Fruit fly (Drosophila melanogaster) whole organism, embryonic: ENCODE measurements around the gene CG43931.

Experiments
- Awh ChIP-seq: fragments of 200-800 bp; sonication (Bioruptor generic); IDR thresholded peaks from 2 replicates; pipeline ENCODE4, ENCODE4 v1.3.6; 2022; ENCODE audit warnings: missing biosample characterization, missing genetic modification characterization
- CG12236 ChIP-seq: fragments of 200-800 bp; sonication (Bioruptor generic); optimal IDR thresholded peaks from 2 replicates; lab custom pipeline; 2016; ENCODE audit warnings: missing biosample characterization, missing genetic modification characterization
- CG14710 ChIP-seq: fragments of 200-800 bp; sonication (Bioruptor generic); optimal IDR thresholded peaks from 3 replicates; lab custom pipeline; 2019; ENCODE audit warnings: missing biosample characterization, mild to moderate bottlenecking, missing genetic modification characterization, moderate library complexity
- CG15011 ChIP-seq: fragments of 200-800 bp; sonication (Bioruptor generic); optimal IDR thresholded peaks from 3 replicates; lab custom pipeline; 2018; ENCODE audit warnings: missing biosample characterization, mild to moderate bottlenecking, missing genetic modification characterization
- CG16815 ChIP-seq: fragments of 200-800 bp; sonication (Bioruptor generic); optimal IDR thresholded peaks from 3 replicates; lab custom pipeline; 2017; ENCODE audit warnings: missing biosample characterization, mild to moderate bottlenecking, missing genetic modification characterization
- CG17568 ChIP-seq: fragments of 200-800 bp; sonication (Bioruptor generic); optimal IDR thresholded peaks from 2 replicates; lab custom pipeline; 2018; ENCODE audit warnings: missing biosample characterization, mild to moderate bottlenecking, missing genetic modification characterization, moderate library complexity
- CG17612 ChIP-seq: fragments of 200-800 bp; sonication (Bioruptor generic); IDR thresholded peaks from 2 replicates; pipeline ENCODE4 v1.3.6; 2022; ENCODE audit warnings: missing biosample characterization, missing genetic modification characterization
- CG2199 ChIP-seq: fragments of 200-800 bp; sonication (Bioruptor generic); IDR thresholded peaks from 3 replicates; pipeline ENCODE4 v1.3.6; 2022; ENCODE audit warnings: missing biosample characterization, missing genetic modification characterization
- CG2712 ChIP-seq: fragments of 200-800 bp; optimal IDR thresholded peaks from 3 replicates; lab custom pipeline; 2019; ENCODE audit warnings: missing biosample characterization, mild to moderate bottlenecking, missing genetic modification characterization, moderate library complexity
- CG30431 ChIP-seq: fragments of 200-800 bp; sonication (Bioruptor generic); optimal IDR thresholded peaks from 2 replicates; lab custom pipeline; 2017; ENCODE audit warnings: missing biosample characterization, missing genetic modification characterization
- CG3838 ChIP-seq: fragments of 200-800 bp; sonication (Bioruptor generic); optimal IDR thresholded peaks from 3 replicates; lab custom pipeline; 2016; ENCODE audit warnings: missing biosample characterization, missing genetic modification characterization
- CG5180 ChIP-seq: fragments of 200-800 bp; sonication (Bioruptor generic); optimal IDR thresholded peaks from 3 replicates; lab custom pipeline; 2017; ENCODE audit warnings: missing biosample characterization, missing genetic modification characterization, mild to moderate bottlenecking, moderate library complexity, missing genetic modification reagents
- CG6689 ChIP-seq: fragments of 200-800 bp; sonication (Bioruptor generic); IDR thresholded peaks from 2 replicates; pipeline ENCODE4 v1.3.6; 2022; ENCODE audit warnings: missing biosample characterization, missing genetic modification characterization
- CG8924 ChIP-seq: fragments of 200-800 bp; optimal IDR thresholded peaks from 3 replicates; lab custom pipeline; 2019; ENCODE audit warnings: missing biosample characterization, mild to moderate bottlenecking, missing genetic modification characterization, moderate library complexity
- D19B ChIP-seq: fragments of 200-800 bp; sonication (Bioruptor generic); optimal IDR thresholded peaks from 2 replicates; lab custom pipeline; 2017; ENCODE audit warnings: missing biosample characterization, mild to moderate bottlenecking, missing genetic modification characterization
- Drgx ChIP-seq: fragments of 200-800 bp; sonication (Bioruptor generic); IDR thresholded peaks from 2 replicates; pipeline ENCODE4 v1.3.6; 2022; ENCODE audit warnings: missing biosample characterization, missing genetic modification characterization
- E2f2 ChIP-seq: fragments of 200-800 bp; sonication (Bioruptor generic); IDR thresholded peaks from 2 replicates; pipeline ENCODE4 v1.3.6; 2022; ENCODE audit warnings: missing biosample characterization, missing genetic modification characterization
- GATAe ChIP-seq: fragments of 200-800 bp; sonication (Bioruptor generic); conservative IDR thresholded peaks from 2 replicates; pipeline ENCODE4 v1.3.6; 2022; ENCODE audit warnings: missing biosample characterization, missing genetic modification characterization
- Gug ChIP-seq: fragments of 200-800 bp; sonication (Bioruptor generic); IDR thresholded peaks from 4 replicates; pipeline ENCODE4 v1.3.6; 2022; ENCODE audit warnings: missing biosample characterization, missing genetic modification characterization
- Hand ChIP-seq: fragments of 200-800 bp; sonication (Bioruptor generic); optimal IDR thresholded peaks from 2 replicates; lab custom pipeline; 2017; ENCODE audit warnings: mild to moderate bottlenecking, missing biosample characterization, missing genetic modification reagents, missing genetic modification characterization
- Hmr ChIP-seq: fragments of 200-800 bp; sonication (Bioruptor generic); optimal IDR thresholded peaks from 3 replicates; lab custom pipeline; 2017; ENCODE audit warnings: mild to moderate bottlenecking, missing biosample characterization, missing genetic modification reagents, missing genetic modification characterization
- Lhr ChIP-seq: fragments of 200-800 bp; sonication (Bioruptor generic); optimal IDR thresholded peaks from 3 replicates; lab custom pipeline; 2017; ENCODE audit warnings: mild to moderate bottlenecking, missing biosample characterization, missing genetic modification reagents, missing genetic modification characterization
- NC2α ChIP-seq: fragments of 200-800 bp; sonication (Bioruptor generic); optimal IDR thresholded peaks from 2 replicates; lab custom pipeline; 2016; ENCODE audit warnings: missing biosample characterization, missing genetic modification characterization
- Optix ChIP-seq: fragments of 200-800 bp; sonication (Bioruptor generic); IDR thresholded peaks from 3 replicates; pipeline ENCODE4 v1.3.6; 2022; ENCODE audit warnings: missing biosample characterization, missing genetic modification characterization
- Pdp1 ChIP-seq, 2 experiments: fragments of 200-800 bp; sonication (Bioruptor generic); optimal IDR thresholded peaks; 3 replicates each; lab custom pipeline; 2016; ENCODE audit warnings: missing biosample characterization in 2 of 2, missing genetic modification characterization in 2 of 2, mild to moderate bottlenecking in 1 of 2, moderate library complexity in 1 of 2
- Sox100B ChIP-seq: fragments of 200-800 bp; sonication (Bioruptor generic); optimal IDR thresholded peaks from 3 replicates; lab custom pipeline; 2018; ENCODE audit warnings: missing biosample characterization, mild to moderate bottlenecking, missing genetic modification characterization
- Sox102F ChIP-seq: fragments of 200-800 bp; sonication (Bioruptor generic); optimal IDR thresholded peaks from 2 replicates; lab custom pipeline; 2018; ENCODE audit warnings: missing biosample characterization, mild to moderate bottlenecking, missing genetic modification characterization, moderate library complexity
- Sry-β ChIP-seq: fragments of 200-800 bp; sonication (Bioruptor generic); optimal IDR thresholded peaks from 2 replicates; lab custom pipeline; 2018; ENCODE audit warnings: missing biosample characterization, mild to moderate bottlenecking, missing genetic modification characterization, moderate library complexity
- Xrp1 ChIP-seq: fragments of 200-800 bp; sonication (Bioruptor generic); IDR thresholded peaks from 2 replicates; pipeline ENCODE4 v1.3.6; 2022; ENCODE audit warnings: missing biosample characterization, missing genetic modification characterization
- bsh ChIP-seq, 2 experiments: fragments of 200-800 bp; sonication (Bioruptor generic); optimal IDR thresholded peaks; 2 replicates each; lab custom pipeline; 2017 to 2018; ENCODE audit warnings: mild to moderate bottlenecking in 2 of 2, missing biosample characterization in 2 of 2, missing genetic modification characterization in 2 of 2, moderate library complexity in 1 of 2
- dmrt99B ChIP-seq: fragments of 200-800 bp; sonication (Bioruptor generic); optimal IDR thresholded peaks from 2 replicates; lab custom pipeline; 2018; ENCODE audit warnings: missing biosample characterization, mild to moderate bottlenecking, missing genetic modification characterization, moderate library complexity
- dpn ChIP-seq, 2 experiments: fragments of 200-800 bp; sonication (Bioruptor generic); optimal IDR thresholded peaks; 3 replicates each; lab custom pipeline; 2016; ENCODE audit warnings: missing biosample characterization in 2 of 2, missing genetic modification characterization in 2 of 2
- ewg ChIP-seq: fragments of 200-800 bp; sonication (Bioruptor generic); optimal IDR thresholded peaks from 3 replicates; lab custom pipeline; 2017; ENCODE audit warnings: mild to moderate bottlenecking, missing biosample characterization, missing genetic modification reagents, missing genetic modification characterization
- fd102C ChIP-seq: fragments of 200-800 bp; sonication (Bioruptor generic); optimal IDR thresholded peaks from 2 replicates; lab custom pipeline; 2018; ENCODE audit warnings: missing biosample characterization, mild to moderate bottlenecking, missing genetic modification characterization, moderate library complexity
- ftz-f1 ChIP-seq: fragments of 200-800 bp; sonication (Bioruptor generic); optimal IDR thresholded peaks from 2 replicates; lab custom pipeline; 2016; ENCODE audit warnings: missing biosample characterization, missing genetic modification characterization
- gcm ChIP-seq: fragments of 200-800 bp; sonication (Bioruptor generic); optimal IDR thresholded peaks from 2 replicates; lab custom pipeline; 2019; ENCODE audit warnings: missing biosample characterization, mild to moderate bottlenecking, missing genetic modification characterization, moderate library complexity
- jumu ChIP-seq: fragments of 200-800 bp; sonication (Bioruptor generic); optimal IDR thresholded peaks from 3 replicates; lab custom pipeline; 2016; ENCODE audit warnings: missing biosample characterization, missing genetic modification characterization
- nmo ChIP-seq: fragments of 200-800 bp; sonication (Bioruptor generic); optimal IDR thresholded peaks from 2 replicates; lab custom pipeline; 2018; ENCODE audit warnings: missing biosample characterization, mild to moderate bottlenecking, missing genetic modification characterization, moderate library complexity
- phol ChIP-seq: fragments of 200-800 bp; sonication (Bioruptor generic); optimal IDR thresholded peaks from 3 replicates; lab custom pipeline; 2018; ENCODE audit warnings: missing biosample characterization, mild to moderate bottlenecking, missing genetic modification characterization, moderate library complexity
- repo ChIP-seq: fragments of 200-800 bp; sonication (Bioruptor generic); optimal IDR thresholded peaks from 2 replicates; lab custom pipeline; 2016; ENCODE audit warnings: missing biosample characterization, missing genetic modification characterization
- tx ChIP-seq: fragments of 200-800 bp; sonication (Bioruptor generic); optimal IDR thresholded peaks from 2 replicates; lab custom pipeline; 2016; ENCODE audit warnings: missing biosample characterization, missing genetic modification characterization
- vnd ChIP-seq: fragments of 200-800 bp; sonication (Bioruptor generic); IDR thresholded peaks from 3 replicates; pipeline ENCODE4 v1.3.6; 2022; ENCODE audit warnings: missing biosample characterization, missing genetic modification characterization; ENCODE audit not compliant: partially characterized antibody
- zen ChIP-seq: fragments of 200-800 bp; sonication (Bioruptor generic); optimal IDR thresholded peaks from 3 replicates; lab custom pipeline; 2018; ENCODE audit warnings: missing biosample characterization, mild to moderate bottlenecking, missing genetic modification characterization, moderate library complexity
- zfh1 ChIP-seq: fragments of 200-800 bp; sonication (Bioruptor generic); IDR thresholded peaks from 3 replicates; pipeline ENCODE4 v1.3.6; 2022; ENCODE audit warnings: missing biosample characterization, missing genetic modification characterization

CG43931 gene

DNA sequence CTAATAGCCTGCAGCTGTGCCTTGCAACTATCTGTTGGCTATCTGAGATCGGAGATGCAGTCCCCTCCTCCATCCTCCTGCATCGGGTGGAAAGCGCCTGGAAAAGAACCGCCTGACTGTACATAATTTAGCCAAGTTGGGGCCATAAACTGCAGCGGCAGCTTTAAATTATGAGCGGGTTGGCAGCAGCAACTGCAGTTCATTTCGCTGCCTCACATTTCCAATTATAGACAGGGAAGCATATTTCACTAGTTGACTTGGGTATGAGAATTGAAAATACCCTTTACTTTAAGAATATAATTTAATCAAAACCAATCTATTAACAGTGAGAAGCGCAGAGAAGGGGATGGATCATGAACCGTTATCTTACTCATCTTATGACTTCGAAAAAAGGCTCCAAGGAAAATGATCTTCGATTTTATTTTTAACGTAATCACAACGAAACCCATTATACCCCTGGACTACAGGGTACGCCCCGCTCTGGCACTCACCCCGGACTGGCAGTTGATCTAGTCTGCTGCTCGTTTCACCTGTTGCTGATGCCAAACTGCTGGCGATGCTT is 25.8 kb downstream of the CG43931 start (continued):
- TF ChIP-seq CG6689 (GFP tag; lab: Robert Waterston, UW) (peak; percentile 58), CG8924 (tag; lab: Kevin White, UChicago) (peak; percentile 56), E2f2 (GFP tag; lab: Robert Waterston, UW) (0 out of 2 replicates have a peak, but pooled peaks have one; percentile 26), D19B (GFP tag; lab: Kevin White, UChicago) (peak; percentile 65), Gug (GFP tag; lab: Robert Waterston, UW) (0 out of 4 replicates have a peak, but pooled peaks have one; percentile 25), nmo (peak; percentile 70), Sox100B (peak; percentile 23), CG17568 (no peak), tx (peak; percentile 6), GATAe (GFP tag; lab: Robert Waterston, UW) (no peak), Optix (GFP tag; lab: Robert Waterston, UW) (0 out of 3 replicates have a peak, but pooled peaks have one; percentile 49), Awh (GFP tag; lab: Robert Waterston, UW) (0 out of 2 replicates have a peak, but pooled peaks have one; percentile 26), CG2199 (GFP tag; lab: Robert Waterston, UW) (0 out of 3 replicates have a peak, but pooled peaks have one; percentile 62), CG15011 (GFP tag; lab: Kevin White, UChicago) (no peak), dmrt99B (tag; lab: Kevin White, UChicago) (peak; percentile 53), phol (tag; lab: Kevin White, UChicago) (peak; percentile 63), Hmr (no peak), Hand (GFP tag; lab: Kevin White, UChicago) (no peak), CG14710 (tag; lab: Kevin White, UChicago) (peak; percentile 61), Xrp1 (GFP tag; lab: Robert Waterston, UW) (peak; percentile 81), jumu (GFP tag; lab: Kevin White, UChicago) (no peak), repo (GFP tag; lab: Kevin White, UChicago) (no peak), bsh (GFP tag; optimal IDR thresholded peaks at IDR 0.05; lab: Kevin White, UChicago) (peak; percentile 76 to 83), Lhr (GFP tag; lab: Kevin White, UChicago) (peak; percentile 1), fd102C (GFP tag; lab: Kevin White, UChicago) (peak; percentile 53), ftz-f1 (GFP tag; lab: Kevin White, UChicago) (no peak), CG5180 (GFP tag; lab: Kevin White, UChicago) (no peak), zen (tag; lab: Kevin White, UChicago) (peak; percentile 47), CG30431 (GFP tag; lab: Kevin White, UChicago) (peak; percentile 53), Drgx (GFP tag; lab: Robert Waterston, UW) (peak; percentile 74), NC2α (GFP tag; lab: Kevin White, UChicago) (peak; percentile 18), Pdp1 (GFP tag; optimal IDR thresholded peaks at IDR 0.05; lab: Kevin White, UChicago) (peak in 1 of 2 experiments; percentile 38), zfh1 (GFP tag; lab: Robert Waterston, UW) (peak; percentile 79; the same call in 2 of the 3 replicates), CG3838 (GFP tag; lab: Kevin White, UChicago) (no peak), vnd (GFP tag; lab: Robert Waterston, UW) (no peak), CG17612 (GFP tag; lab: Robert Waterston, UW) (no peak), dpn (GFP tag; optimal IDR thresholded peaks at IDR 0.05; lab: Kevin White, UChicago) (peak in 1 of 2 experiments; percentile 23), Sry-β (GFP tag; lab: Kevin White, UChicago) (no peak), Sox102F (GFP tag; lab: Kevin White, UChicago) (peak; percentile 71), CG16815 (GFP tag; lab: Kevin White, UChicago) (peak; percentile 46), ewg (GFP tag; lab: Kevin White, UChicago) (peak; percentile 20), CG12236 (GFP tag; lab: Kevin White, UChicago) (peak; percentile 28), gcm (GFP tag; lab: Kevin White, UChicago) (peak; percentile 40), CG2712 (tag; lab: Kevin White, UChicago) (peak; percentile 79)
